Fruit fly (Drosophila melanogaster) whole organism, embryonic: ENCODE data around the gene Nak.

Experiments
- B-H2 ChIP-seq: fragments of 200-800 bp; sonication (Bioruptor generic); optimal IDR thresholded peaks from 2 replicates; lab custom pipeline; 2018; ENCODE audit warnings: missing biosample characterization, mild to moderate bottlenecking, missing genetic modification characterization
- BtbVII ChIP-seq: fragments of 200-800 bp; sonication (Bioruptor generic); optimal IDR thresholded peaks from 3 replicates; lab custom pipeline; 2017; ENCODE audit warnings: missing biosample characterization, mild to moderate bottlenecking, missing genetic modification characterization
- CG12155 ChIP-seq: fragments of 200-800 bp; sonication (Bioruptor generic); optimal IDR thresholded peaks from 3 replicates; lab custom pipeline; 2016; ENCODE audit warnings: missing biosample characterization, missing genetic modification characterization
- CG12219 ChIP-seq: fragments of 200-800 bp; sonication (Bioruptor generic); optimal IDR thresholded peaks from 3 replicates; lab custom pipeline; 2018; ENCODE audit warnings: missing biosample characterization, mild to moderate bottlenecking, missing genetic modification characterization
- CG13624 ChIP-seq: fragments of 200-800 bp; sonication (Bioruptor generic); optimal IDR thresholded peaks from 2 replicates; lab custom pipeline; 2016; ENCODE audit warnings: missing biosample characterization, missing genetic modification characterization
- CG14710 ChIP-seq: fragments of 200-800 bp; sonication (Bioruptor generic); optimal IDR thresholded peaks from 3 replicates; lab custom pipeline; 2019; ENCODE audit warnings: missing biosample characterization, mild to moderate bottlenecking, missing genetic modification characterization, moderate library complexity
- CG15514 ChIP-seq: fragments of 200-800 bp; sonication (Bioruptor generic); optimal IDR thresholded peaks from 3 replicates; lab custom pipeline; 2017; ENCODE audit warnings: missing biosample characterization, missing genetic modification characterization, mild to moderate bottlenecking, moderate library complexity, missing genetic modification reagents
- CG17829 ChIP-seq: fragments of 200-800 bp; optimal IDR thresholded peaks from 2 replicates; lab custom pipeline; 2019; ENCODE audit warnings: missing biosample characterization, mild to moderate bottlenecking, missing genetic modification characterization, moderate library complexity
- CG2129 ChIP-seq: fragments of 200-800 bp; sonication (Bioruptor generic); IDR thresholded peaks from 2 replicates; pipeline ENCODE4 v1.3.6; 2022; ENCODE audit warnings: missing biosample characterization, missing genetic modification characterization; ENCODE audit not compliant: partially characterized antibody
- CG2678 ChIP-seq: fragments of 200-800 bp; sonication (Bioruptor generic); optimal IDR thresholded peaks from 3 replicates; lab custom pipeline; 2019; ENCODE audit warnings: missing biosample characterization, mild to moderate bottlenecking, missing genetic modification characterization, moderate library complexity
- CG2712 ChIP-seq: fragments of 200-800 bp; optimal IDR thresholded peaks from 3 replicates; lab custom pipeline; 2019; ENCODE audit warnings: missing biosample characterization, mild to moderate bottlenecking, missing genetic modification characterization, moderate library complexity
- CG2889 ChIP-seq: fragments of 200-800 bp; sonication (Bioruptor generic); IDR thresholded peaks from 3 replicates; pipeline ENCODE4 v1.3.6; 2022; ENCODE audit warnings: missing biosample characterization, missing genetic modification characterization
- CG34224 ChIP-seq: fragments of 200-800 bp; sonication (Bioruptor generic); IDR thresholded peaks from 3 replicates; pipeline ENCODE4 v1.3.6; 2022; ENCODE audit warnings: missing biosample characterization, missing genetic modification characterization; ENCODE audit not compliant: partially characterized antibody
- CG34422 ChIP-seq: fragments of 200-800 bp; sonication (Bioruptor generic); IDR thresholded peaks from 3 replicates; pipeline ENCODE4 v1.3.6; 2022; ENCODE audit warnings: missing biosample characterization, missing genetic modification characterization
- CG4404 ChIP-seq: fragments of 200-800 bp; sonication (Bioruptor generic); IDR thresholded peaks from 2 replicates; pipeline ENCODE4 v1.3.6; 2022; ENCODE audit warnings: missing biosample characterization, missing genetic modification characterization
- CG6791 ChIP-seq: fragments of 200-800 bp; sonication (Bioruptor generic); IDR thresholded peaks from 3 replicates; pipeline ENCODE4 v1.3.6; 2022; ENCODE audit warnings: missing biosample characterization, missing genetic modification characterization; ENCODE audit not compliant: partially characterized antibody
- CG7271 ChIP-seq: fragments of 200-800 bp; sonication (Bioruptor generic); optimal IDR thresholded peaks from 2 replicates; lab custom pipeline; 2018; ENCODE audit warnings: missing biosample characterization, mild to moderate bottlenecking, missing genetic modification characterization, moderate library complexity
- CG7963 ChIP-seq: fragments of 200-800 bp; sonication (Bioruptor generic); IDR thresholded peaks from 3 replicates; pipeline ENCODE4 v1.3.6; 2022; ENCODE audit warnings: missing biosample characterization, missing genetic modification characterization; ENCODE audit not compliant: partially characterized antibody
- CG8290 ChIP-seq, 3 experiments: fragments of 200-800 bp; sonication (Bioruptor generic); optimal IDR thresholded peaks; 2 replicates each; lab custom pipeline; 2016 to 2019; ENCODE audit warnings: missing biosample characterization in 3 of 3, missing genetic modification characterization in 3 of 3, mild to moderate bottlenecking in 2 of 3, moderate library complexity in 1 of 3
- CG9932 ChIP-seq: fragments of 200-800 bp; sonication (Bioruptor generic); IDR thresholded peaks from 2 replicates; pipeline ENCODE4 v1.3.6; 2022; ENCODE audit warnings: missing biosample characterization, missing genetic modification characterization
- CHES-1-like ChIP-seq: fragments of 200-800 bp; sonication (Bioruptor generic); optimal IDR thresholded peaks from 2 replicates; lab custom pipeline; 2016; ENCODE audit warnings: missing biosample characterization, missing genetic modification characterization
- Dek ChIP-seq: fragments of 200-800 bp; sonication (Bioruptor generic); optimal IDR thresholded peaks from 3 replicates; lab custom pipeline; 2019; ENCODE audit warnings: missing biosample characterization, mild to moderate bottlenecking, missing genetic modification characterization, moderate library complexity
- Doc3 ChIP-seq: fragments of 200-800 bp; sonication (Bioruptor generic); IDR thresholded peaks from 3 replicates; pipeline ENCODE4 v1.3.6; 2022; ENCODE audit warnings: missing biosample characterization, missing genetic modification characterization; ENCODE audit not compliant: partially characterized antibody
- Dref ChIP-seq: fragments of 200-800 bp; sonication (Bioruptor generic); IDR thresholded peaks from 2 replicates; pipeline ENCODE4 v1.3.6; 2022; ENCODE audit warnings: missing biosample characterization, missing genetic modification characterization
- HHEX ChIP-seq: fragments of 200-800 bp; sonication (Bioruptor generic); optimal IDR thresholded peaks from 3 replicates; lab custom pipeline; 2017; ENCODE audit warnings: missing biosample characterization, mild to moderate bottlenecking, missing genetic modification characterization, missing genetic modification reagents
- HLH54F ChIP-seq: fragments of 200-800 bp; sonication (Bioruptor generic); optimal IDR thresholded peaks from 3 replicates; lab custom pipeline; 2016; ENCODE audit warnings: missing biosample characterization, missing genetic modification characterization
- HmgD ChIP-seq: fragments of 200-800 bp; sonication (Bioruptor generic); optimal IDR thresholded peaks from 3 replicates; lab custom pipeline; 2016; ENCODE audit warnings: missing biosample characterization, missing genetic modification characterization
- HmgZ ChIP-seq: fragments of 200-800 bp; sonication (Bioruptor generic); optimal IDR thresholded peaks from 2 replicates; lab custom pipeline; 2018; ENCODE audit warnings: missing biosample characterization, mild to moderate bottlenecking, missing genetic modification characterization
- Lhr ChIP-seq: fragments of 200-800 bp; sonication (Bioruptor generic); optimal IDR thresholded peaks from 3 replicates; lab custom pipeline; 2017; ENCODE audit warnings: mild to moderate bottlenecking, missing biosample characterization, missing genetic modification reagents, missing genetic modification characterization
- MBD-R2 ChIP-seq: fragments of 200-800 bp; sonication (Bioruptor generic); IDR thresholded peaks from 2 replicates; pipeline ENCODE4 v1.3.6; 2022; ENCODE audit warnings: missing biosample characterization, missing genetic modification characterization
- Mes4 ChIP-seq: fragments of 200-800 bp; sonication (Bioruptor generic); optimal IDR thresholded peaks from 2 replicates; lab custom pipeline; 2016; ENCODE audit warnings: missing biosample characterization, missing genetic modification characterization
- Scr ChIP-seq: fragments of 200-800 bp; sonication (Bioruptor generic); IDR thresholded peaks from 2 replicates; pipeline ENCODE4 v1.3.6; 2022; ENCODE audit warnings: missing biosample characterization, missing genetic modification characterization; ENCODE audit not compliant: partially characterized antibody
- Sry-δ ChIP-seq: fragments of 200-800 bp; sonication (Bioruptor generic); optimal IDR thresholded peaks from 2 replicates; lab custom pipeline; 2016; ENCODE audit warnings: missing biosample characterization, missing genetic modification characterization
- Xrp1 ChIP-seq: fragments of 200-800 bp; sonication (Bioruptor generic); IDR thresholded peaks from 2 replicates; pipeline ENCODE4 v1.3.6; 2022; ENCODE audit warnings: missing biosample characterization, missing genetic modification characterization
- YL-1 ChIP-seq: fragments of 200-800 bp; sonication (Bioruptor generic); optimal IDR thresholded peaks from 3 replicates; lab custom pipeline; 2017; ENCODE audit warnings: missing biosample characterization, mild to moderate bottlenecking, missing genetic modification characterization
- amos ChIP-seq: fragments of 200-800 bp; sonication (Bioruptor generic); IDR thresholded peaks from 2 replicates; pipeline ENCODE4 v1.3.6; 2022; ENCODE audit warnings: missing biosample characterization, missing genetic modification characterization; ENCODE audit not compliant: partially characterized antibody
- bbx ChIP-seq: fragments of 200-800 bp; sonication (Bioruptor generic); IDR thresholded peaks from 2 replicates; pipeline ENCODE4 v1.3.6; 2022; ENCODE audit warnings: missing biosample characterization, missing genetic modification characterization; ENCODE audit not compliant: partially characterized antibody
- cg ChIP-seq: fragments of 200-800 bp; sonication (Bioruptor generic); optimal IDR thresholded peaks from 3 replicates; lab custom pipeline; 2019; ENCODE audit warnings: missing biosample characterization, mild to moderate bottlenecking, missing genetic modification characterization, moderate library complexity
- crol ChIP-seq: fragments of 200-800 bp; sonication (Bioruptor generic); IDR thresholded peaks from 2 replicates; pipeline ENCODE4 v1.3.6; 2022; ENCODE audit warnings: missing biosample characterization, missing genetic modification characterization
- crp ChIP-seq, 2 experiments: fragments of 200-800 bp; sonication (Bioruptor generic); optimal IDR thresholded peaks; 2 replicates in 1 of 2; 3 replicates in 1 of 2; lab custom pipeline; 2017; ENCODE audit warnings: missing biosample characterization in 2 of 2, missing genetic modification characterization in 2 of 2, mild to moderate bottlenecking in 1 of 2, moderate library complexity in 1 of 2
- gcm2 ChIP-seq: fragments of 200-800 bp; sonication (Bioruptor generic); optimal IDR thresholded peaks from 2 replicates; lab custom pipeline; 2016; ENCODE audit warnings: missing biosample characterization, missing genetic modification characterization
- grau ChIP-seq: fragments of 200-800 bp; optimal IDR thresholded peaks from 3 replicates; lab custom pipeline; 2019; ENCODE audit warnings: missing biosample characterization, mild to moderate bottlenecking, missing genetic modification characterization, moderate library complexity
- gt ChIP-seq: fragments of 200-800 bp; sonication (Bioruptor generic); IDR thresholded peaks from 2 replicates; pipeline ENCODE4 v1.3.6; 2022; ENCODE audit warnings: missing biosample characterization, missing genetic modification characterization
- knrl ChIP-seq: fragments of 200-800 bp; sonication (Bioruptor generic); IDR thresholded peaks from 3 replicates; pipeline ENCODE4 v1.3.6; 2022; ENCODE audit warnings: missing biosample characterization, missing genetic modification characterization; ENCODE audit not compliant: partially characterized antibody
- lilli ChIP-seq: fragments of 200-800 bp; sonication (Bioruptor generic); optimal IDR thresholded peaks from 3 replicates; lab custom pipeline; 2016; ENCODE audit warnings: missing biosample characterization, missing genetic modification characterization
- pzg ChIP-seq: fragments of 200-800 bp; sonication (Bioruptor generic); optimal IDR thresholded peaks from 3 replicates; lab custom pipeline; 2018; ENCODE audit warnings: missing biosample characterization, mild to moderate bottlenecking, missing genetic modification characterization, moderate library complexity
- tio ChIP-seq: fragments of 200-800 bp; sonication (Bioruptor generic); optimal IDR thresholded peaks from 2 replicates; lab custom pipeline; 2017; ENCODE audit warnings: missing biosample characterization, missing genetic modification characterization, inconsistent platforms
- tna ChIP-seq: fragments of 200-800 bp; sonication (Bioruptor generic); IDR thresholded peaks from 2 replicates; pipeline ENCODE4 v1.3.6; 2022; ENCODE audit warnings: missing biosample characterization, missing genetic modification characterization; ENCODE audit not compliant: partially characterized antibody
- trem ChIP-seq: fragments of 200-800 bp; optimal IDR thresholded peaks from 3 replicates; lab custom pipeline; 2019; ENCODE audit warnings: missing biosample characterization, mild to moderate bottlenecking, missing genetic modification characterization, moderate library complexity

Nak gene

DNA sequence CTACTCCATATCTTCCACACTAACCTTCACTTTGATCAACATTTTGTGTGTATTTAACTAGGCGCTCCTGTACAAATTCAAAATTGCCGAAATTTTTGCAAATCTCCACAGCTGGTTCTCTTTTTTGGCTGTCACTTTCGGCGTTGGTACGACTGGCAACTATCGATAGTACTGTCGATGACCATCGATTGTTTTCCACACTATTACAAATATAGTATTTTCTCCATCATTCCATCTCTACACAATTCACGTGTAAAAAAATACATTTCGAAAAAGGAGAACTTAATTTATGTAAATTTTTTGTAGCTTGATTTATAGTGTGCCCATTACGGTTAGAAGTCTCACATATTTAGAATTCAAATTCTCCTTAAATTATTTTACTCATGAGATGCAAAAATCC, 16.9 kb downstream of the Nak start, which contains the start of gene Nedd8 (continued):
- TF ChIP-seq crp (GFP tag; optimal IDR thresholded peaks at IDR 0.05; lab: Kevin White, UChicago) = peak; percentile 27 to 76
- peak; percentile 68; the same call in 2 of the 3 replicates for TF ChIP-seq CG7963 (GFP tag; lab: Robert Waterston, UW)
- TF ChIP-seq CHES-1-like (GFP tag; lab: Kevin White, UChicago) = no peak
- no peak for TF ChIP-seq CG4404
- peak; percentile 86 for TF ChIP-seq Scr (GFP tag; lab: Robert Waterston, UW)
- no peak for TF ChIP-seq CG12219
- peak; percentile 22 for TF ChIP-seq B-H2 (GFP tag; lab: Kevin White, UChicago)
- no peak for TF ChIP-seq tio (GFP tag; lab: Kevin White, UChicago)
- TF ChIP-seq grau (tag; lab: Kevin White, UChicago) = peak; percentile 24
- TF ChIP-seq gt (GFP tag; lab: Robert Waterston, UW) = no peak
- TF ChIP-seq CG12155 (GFP tag; lab: Kevin White, UChicago) = no peak
- peak; percentile 93 for TF ChIP-seq amos (GFP tag; lab: Robert Waterston, UW)
- no peak for TF ChIP-seq CG8290 (GFP tag; optimal IDR thresholded peaks at IDR 0.05; lab: Kevin White, UChicago)
- peak in 1 of 2 experiments; percentile 45 for TF ChIP-seq CG8290 (tag; optimal IDR thresholded peaks at IDR 0.05; lab: Kevin White, UChicago)
- TF ChIP-seq cg (GFP tag; lab: Kevin White, UChicago) = no peak
- peak; percentile 84 for TF ChIP-seq CG34224
- peak; percentile 30; the same call in 1 of the 2 replicates for TF ChIP-seq CG9932 (GFP tag; lab: Robert Waterston, UW)
- peak; percentile 5 for TF ChIP-seq Dek
- TF ChIP-seq CG13624 (GFP tag; lab: Kevin White, UChicago) = peak; percentile 11
- TF ChIP-seq CG2889 (GFP tag; lab: Robert Waterston, UW) = no peak
- TF ChIP-seq CG2712 (tag; lab: Kevin White, UChicago) = peak; percentile 36
- TF ChIP-seq CG2129 = peak; percentile 74
- peak; percentile 85 for TF ChIP-seq CG6791 (GFP tag; lab: Robert Waterston, UW)
- peak; percentile 27 for TF ChIP-seq HmgD (GFP tag; lab: Kevin White, UChicago)
- no peak for TF ChIP-seq Mes4 (GFP tag; lab: Kevin White, UChicago)
- peak; percentile 39 for TF ChIP-seq CG17829 (tag; lab: Kevin White, UChicago)
- TF ChIP-seq trem (tag; lab: Kevin White, UChicago) = peak; percentile 48
- peak; percentile 1 for TF ChIP-seq CG2678
- no peak for TF ChIP-seq CG7271
- TF ChIP-seq CG34422 (GFP tag; lab: Robert Waterston, UW) = no peak; the same call in 2 of the 3 replicates
- no peak for TF ChIP-seq BtbVII (GFP tag; lab: Kevin White, UChicago)
- TF ChIP-seq HHEX (GFP tag; lab: Kevin White, UChicago) = no peak
- TF ChIP-seq pzg (GFP tag; lab: Kevin White, UChicago) = peak; percentile 83
- peak; percentile 30 for TF ChIP-seq CG14710 (tag; lab: Kevin White, UChicago)
- peak; percentile 80 for TF ChIP-seq Doc3
- no peak for TF ChIP-seq gcm2 (GFP tag; lab: Kevin White, UChicago)
- TF ChIP-seq CG15514 = peak; percentile 91
- TF ChIP-seq HmgZ (tag; lab: Kevin White, UChicago) = peak; percentile 63
- no peak for TF ChIP-seq HLH54F (GFP tag; lab: Kevin White, UChicago)
- peak; percentile 75 for TF ChIP-seq YL-1
- TF ChIP-seq Sry-δ (GFP tag; lab: Kevin White, UChicago) = peak; percentile 90
- peak; percentile 91 for TF ChIP-seq Dref (GFP tag; lab: Robert Waterston, UW)
- TF ChIP-seq tna (GFP tag; lab: Robert Waterston, UW) = peak; percentile 69
- peak; percentile 33 for TF ChIP-seq lilli (GFP tag; lab: Kevin White, UChicago)
- peak; percentile 20; the same call in 1 of the 2 replicates for TF ChIP-seq Xrp1 (GFP tag; lab: Robert Waterston, UW)
- peak; percentile 89 for TF ChIP-seq MBD-R2
- peak; percentile 86 for TF ChIP-seq knrl
- TF ChIP-seq Lhr (GFP tag; lab: Kevin White, UChicago) = peak; percentile 53
- peak; percentile 91 for TF ChIP-seq bbx (GFP tag; lab: Robert Waterston, UW)
- no peak for TF ChIP-seq crol
